Worm (Caenorhabditis elegans): Measurements from ENCODE around the gene T21H3.5.

The T21H3.5 gene

DNA sequence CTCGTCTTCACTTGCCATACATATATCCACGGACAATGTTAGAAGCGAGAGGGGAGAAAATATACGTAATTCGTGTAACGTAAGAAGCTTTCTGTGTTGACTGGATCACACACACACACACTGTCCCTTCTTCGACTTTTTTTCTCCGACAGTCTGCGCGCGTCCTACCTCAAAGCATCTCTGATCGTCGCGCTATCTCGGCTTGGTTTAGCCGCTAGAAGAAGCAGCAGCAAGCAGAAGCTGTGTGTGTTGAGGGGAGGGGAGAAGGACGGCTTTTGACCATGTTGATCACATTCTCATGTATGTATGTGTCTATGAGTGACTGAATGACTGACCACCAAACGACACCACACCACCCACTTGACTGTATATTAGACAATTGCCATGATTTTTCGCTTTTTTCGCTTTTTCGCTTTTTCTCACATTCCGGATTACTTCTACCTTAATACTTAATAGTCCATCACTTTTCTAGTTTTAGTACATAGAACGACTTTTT, at the start of gene T21H3.5:
Gene T21H3.5 (minus strand): TSS at position 98 of the 496 bp plus-strand sequence.
- no peak for TF ChIP-seq T26A8.4 (GFP tag; IDR thresholded peaks at IDR 0.05)
- peak; percentile 66 for TF ChIP-seq mxl-3 (GFP tag; optimal IDR thresholded peaks at IDR 0.05)
- TF ChIP-seq hlh-11 (tag; optimal IDR thresholded peaks at IDR 0.05) = peak; percentile 18
- TF ChIP-seq unc-62 (GFP tag; optimal IDR thresholded peaks at IDR 0.05 in 1 of 2) = peak in 1 of 2 experiments; percentile 91
- no peak for TF ChIP-seq unc-62 (tag; optimal IDR thresholded peaks at IDR 0.05)
- TF ChIP-seq set-16 (GFP tag; IDR thresholded peaks at IDR 0.05) = peak; percentile 32; the same call in 1 of the 2 replicates

DNA sequence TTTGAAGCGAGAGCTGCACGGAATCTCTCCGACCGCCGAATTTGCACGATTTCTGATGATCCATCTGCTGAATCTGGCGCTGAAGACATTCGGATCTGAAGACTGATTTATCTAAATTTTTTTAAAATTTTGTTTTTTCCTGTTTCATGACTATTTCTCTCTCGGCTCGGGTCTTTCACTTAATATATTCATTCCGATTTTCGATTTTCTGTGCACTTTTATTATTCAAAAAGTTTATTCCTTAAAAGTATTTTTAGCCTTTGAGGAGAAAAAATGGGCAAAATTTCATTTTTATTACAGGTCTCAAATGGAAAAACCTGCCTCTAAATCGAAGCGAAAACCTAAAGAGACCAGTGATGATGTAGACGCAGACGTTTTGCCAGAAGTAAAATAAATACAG, 43.5 kb upstream of the T21H3.5 start, which contains the start of gene Y50D4A.1:
Gene Y50D4A.1 (plus strand): TSS at position 301 of the 400 bp plus-strand sequence.
- TF ChIP-seq lin-29 (GFP tag; IDR thresholded peaks at IDR 0.05) (no peak), arid-1 (GFP tag; conservative IDR thresholded peaks at IDR 0.05) (0 out of 2 replicates have a peak, but pooled peaks have one; percentile 23), ceh-82 (tag; optimal IDR thresholded peaks at IDR 0.05) (no peak), hif-1 (tag; optimal IDR thresholded peaks at IDR 0.05) (no peak), spr-1 (tag; optimal IDR thresholded peaks at IDR 0.05) (no peak), sdz-12 (GFP tag; optimal IDR thresholded peaks at IDR 0.05) (no peak)

DNA sequence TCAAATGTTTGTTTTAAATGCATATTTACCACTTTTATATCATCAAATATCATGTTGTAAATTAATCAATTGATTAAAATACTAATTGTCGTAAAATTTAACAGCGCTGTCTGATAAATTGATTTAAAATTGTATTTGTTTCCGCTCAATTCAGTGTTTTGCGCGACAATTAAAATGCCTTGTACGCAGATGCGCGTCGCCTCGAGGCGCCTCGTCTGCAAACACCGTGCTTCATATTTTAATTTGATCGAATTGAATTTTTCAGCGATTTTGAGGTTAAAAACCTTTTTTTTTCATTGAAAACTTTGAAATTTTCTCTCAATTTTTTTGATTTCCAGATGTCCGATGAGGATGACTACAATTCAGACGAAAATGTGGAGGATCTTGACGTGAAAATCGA, 42.9 kb upstream of the T21H3.5 start, which contains the start of gene Y50D4A.5:
Gene Y50D4A.5 (plus strand): TSS at position 337 of the 400 bp plus-strand sequence.
- TF ChIP-seq zag-1 (tag; optimal IDR thresholded peaks at IDR 0.05) (no peak), mes-2 (tag; optimal IDR thresholded peaks at IDR 0.05; ENCODE audit: poor library complexity, severe bottlenecking) (peak; percentile 37), nhr-25 (tag; optimal IDR thresholded peaks at IDR 0.05; ENCODE audit: borderline replicate concordance, insufficient read depth) (no peak), lin-38 (GFP tag; IDR thresholded peaks at IDR 0.05) (peak; percentile 69), hmg-1.1 (GFP tag; IDR thresholded peaks at IDR 0.05) (peak; percentile 50; the same call in 1 of the 2 replicates), dpl-1 (GFP tag; optimal IDR thresholded peaks at IDR 0.05) (peak; percentile 31)

DNA sequence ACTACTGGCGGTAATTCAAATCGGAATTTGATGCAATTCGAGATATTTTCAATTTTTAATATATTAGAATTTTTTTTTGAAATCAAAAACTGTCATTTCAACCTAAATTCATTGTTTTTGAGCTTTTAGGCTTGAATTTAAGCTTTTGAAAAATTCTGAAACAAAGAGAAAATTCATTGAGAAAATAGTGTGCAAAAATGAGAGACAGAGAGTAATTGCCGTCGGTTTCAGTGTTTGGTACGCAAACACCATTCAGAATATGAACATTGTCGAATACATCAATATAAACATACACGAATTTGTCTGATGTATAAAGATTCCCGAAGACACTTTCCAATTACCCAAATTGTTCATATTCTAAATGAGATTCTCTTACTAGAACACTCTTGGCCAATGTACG, 37.6 kb upstream of the T21H3.5 start:
- TF ChIP-seq T20F7.1 (GFP tag; optimal IDR thresholded peaks at IDR 0.05) (no peak), arid-1 (GFP tag; conservative IDR thresholded peaks at IDR 0.05) (no peak), T26A8.4 (GFP tag; IDR thresholded peaks at IDR 0.05) (no peak), snpc-1.2 (GFP tag; IDR thresholded peaks at IDR 0.05) (no peak), egl-43 (GFP tag; IDR thresholded peaks at IDR 0.05) (no peak), nhr-41 (GFP tag; IDR thresholded peaks at IDR 0.05) (no peak), attf-4 (tag; optimal IDR thresholded peaks at IDR 0.05) (no peak), daf-8 (GFP tag; IDR thresholded peaks at IDR 0.05) (no peak), ceh-20 (GFP tag; IDR thresholded peaks at IDR 0.05) (no peak), F49E8.2 (tag; optimal IDR thresholded peaks at IDR 0.05; ENCODE audit: borderline replicate concordance) (no peak), ceh-82 (tag; optimal IDR thresholded peaks at IDR 0.05) (no peak)

DNA sequence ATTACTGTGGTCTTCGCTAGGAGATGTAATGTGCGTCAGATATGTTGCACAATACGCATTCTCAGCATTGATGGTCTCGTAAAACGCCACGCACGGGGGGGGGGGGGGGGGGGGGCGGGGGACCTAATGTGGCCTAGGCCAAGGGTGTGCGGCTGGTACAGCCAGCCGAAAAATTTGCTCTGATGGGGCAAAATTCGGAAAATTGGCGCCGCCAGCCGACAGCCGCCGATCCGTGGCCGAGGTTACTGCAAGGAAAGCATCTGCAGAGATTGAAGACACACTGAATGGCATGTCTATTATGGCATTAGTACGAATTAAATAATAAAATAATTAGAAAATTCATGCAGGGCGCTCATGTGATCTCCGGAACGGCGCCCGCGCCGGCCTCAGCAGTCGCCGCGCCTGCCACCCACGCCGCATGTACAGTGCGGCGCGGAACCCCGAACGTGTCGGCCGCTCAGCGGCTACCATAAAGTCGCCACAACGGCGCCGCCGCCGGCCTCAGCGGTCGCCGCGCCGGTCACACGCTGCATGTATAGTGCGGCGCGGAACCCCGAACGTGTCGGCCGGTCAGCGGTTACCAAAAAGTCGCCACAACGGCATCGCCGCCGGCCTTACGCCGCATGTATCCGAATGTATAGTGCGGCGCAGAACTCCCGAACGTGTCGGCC, 35.3 kb upstream of the T21H3.5 start, which contains the start of gene Y50D4A.6:
Gene Y50D4A.6 (minus strand): TSS at position 51 of the 671 bp plus-strand sequence.
- peak; percentile 96 for TF ChIP-seq set-16 (GFP tag; IDR thresholded peaks at IDR 0.05)
- TF ChIP-seq ceh-82 (tag; optimal IDR thresholded peaks at IDR 0.05) = no peak
- peak; percentile 61; the same call in 1 of the 2 replicates for TF ChIP-seq egl-43 (GFP tag; IDR thresholded peaks at IDR 0.05)
- no peak for TF ChIP-seq unc-130 (GFP tag; optimal IDR thresholded peaks at IDR 0.05)

DNA sequence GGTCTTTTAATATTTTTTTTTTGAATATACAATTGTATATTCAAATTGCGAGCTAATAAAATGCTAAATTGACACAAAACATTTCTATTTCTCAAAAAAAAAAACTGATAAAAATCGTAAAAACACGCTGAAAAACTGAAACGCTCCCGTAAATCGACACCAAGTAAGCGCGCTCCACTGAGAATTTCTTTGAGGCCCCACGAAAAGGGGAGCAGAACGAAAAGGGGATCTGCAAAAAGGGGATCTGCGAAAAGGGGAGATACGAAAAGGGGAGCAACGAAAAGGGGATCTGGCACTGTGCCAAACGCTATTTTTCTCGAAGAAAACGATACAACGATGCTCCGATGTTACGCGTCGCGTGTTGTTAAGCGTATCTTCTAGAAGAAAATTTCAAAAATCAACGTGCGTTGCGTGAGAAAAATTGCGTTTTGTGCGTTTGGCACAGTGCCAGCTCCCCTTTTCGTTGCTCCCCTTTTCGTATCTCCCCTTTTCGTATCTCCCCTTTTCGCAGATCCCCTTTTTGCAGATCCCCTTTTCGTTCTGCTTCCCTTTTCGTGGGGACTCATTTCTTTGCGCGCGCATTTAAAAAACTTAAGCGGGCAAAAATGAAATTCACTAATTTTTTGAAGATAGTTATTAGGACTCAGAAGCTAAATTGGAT, 33.1 kb upstream of the T21H3.5 start:
- TF ChIP-seq lsy-2 (tag; optimal IDR thresholded peaks at IDR 0.05) = peak in 1 of 2 experiments; percentile 50
- TF ChIP-seq hmg-1.1 (GFP tag; IDR thresholded peaks at IDR 0.05) = peak; percentile 77
- TF ChIP-seq nhr-42 (GFP tag; IDR thresholded peaks at IDR 0.05) = 0 out of 2 replicates have a peak, but pooled peaks have one; percentile 49
- peak; percentile 77 for TF ChIP-seq ceh-44 (GFP tag; IDR thresholded peaks at IDR 0.05)
- peak; percentile 28; the same call in 1 of the 2 replicates for TF ChIP-seq set-16 (GFP tag; IDR thresholded peaks at IDR 0.05)
- TF ChIP-seq F37D6.2 (tag; optimal IDR thresholded peaks at IDR 0.05) = peak; percentile 41
- TF ChIP-seq dmd-9 (GFP tag; IDR thresholded peaks at IDR 0.05) = peak; percentile 73; the same call in 1 of the 2 replicates
- peak; percentile 61; the same call in 1 of the 2 replicates for TF ChIP-seq tra-1 (GFP tag; IDR thresholded peaks at IDR 0.05)
- peak; percentile 45; the same call in 1 of the 2 replicates for TF ChIP-seq snpc-1.2 (GFP tag; IDR thresholded peaks at IDR 0.05)
- peak; percentile 96 for TF ChIP-seq lin-38 (GFP tag; IDR thresholded peaks at IDR 0.05)
- TF ChIP-seq madf-9 (GFP tag; conservative IDR thresholded peaks at IDR 0.05) = peak; percentile 57; the same call in 1 of the 2 replicates
- peak; percentile 91 for TF ChIP-seq mes-2 (tag; optimal IDR thresholded peaks at IDR 0.05; ENCODE audit: poor library complexity, severe bottlenecking)
- peak; percentile 76 for TF ChIP-seq vab-7 (GFP tag; IDR thresholded peaks at IDR 0.05)
- TF ChIP-seq hif-1 (tag; optimal IDR thresholded peaks at IDR 0.05) = peak in 1 of 2 experiments; percentile 9
- 0 out of 2 replicates have a peak, but pooled peaks have one; percentile 39 for TF ChIP-seq ceh-20 (GFP tag; IDR thresholded peaks at IDR 0.05)
